Fruit fly (Drosophila melanogaster): ENCODE measurements around the gene wap.

- TF ChIP-seq psq (GFP tag; optimal IDR thresholded peaks at IDR 0.05) (no peak), ey (GFP tag; optimal IDR thresholded peaks at IDR 0.05) (no peak)
These were observed 25.4 kb upstream of the wap start for dm6 chrX:22480612-22481011.
